Worm (Caenorhabditis elegans) whole organism, early embryonic: ENCODE results near the gene C08B6.10.

Experiments used
- B0310.2 ChIP-seq: sonication (generic microtip); optimal IDR thresholded peaks from 2 replicates; lab custom pipeline; 2016; ENCODE audit warnings: mild to moderate bottlenecking, missing genetic modification characterization, missing compliant biosample characterization
- F13C5.2 ChIP-seq: sonication (generic microtip); optimal IDR thresholded peaks from 2 replicates; lab custom pipeline; 2017; ENCODE audit warnings: mild to moderate bottlenecking, missing genetic modification characterization, inconsistent platforms, missing compliant biosample characterization
- aly-1 ChIP-seq: sonication (generic microtip); optimal IDR thresholded peaks from 2 replicates; lab custom pipeline; 2016; ENCODE audit warnings: missing genetic modification characterization, missing compliant biosample characterization
- ama-1 ChIP-seq: fragments of 150-350 bp; optimal IDR thresholded peaks from 2 replicates; lab custom pipeline; 2014
- ceh-13 ChIP-seq: fragments of 200-800 bp; sonication (Bioruptor generic); optimal IDR thresholded peaks from 2 replicates; lab custom pipeline; 2018; ENCODE audit warnings: mild to moderate bottlenecking, missing genetic modification characterization, missing compliant biosample characterization
- ceh-36 ChIP-seq: sonication (generic microtip); optimal IDR thresholded peaks from 2 replicates; lab custom pipeline; 2016; ENCODE audit warnings: missing genetic modification characterization, inconsistent platforms, missing compliant biosample characterization
- ets-7 ChIP-seq: sonication (generic microtip); optimal IDR thresholded peaks from 2 replicates; lab custom pipeline; 2016; ENCODE audit warnings: missing genotype, missing genetic modification characterization, missing compliant biosample characterization
- flt-1 ChIP-seq: fragments of 200-800 bp; sonication (Bioruptor generic); IDR thresholded peaks from 2 replicates; pipeline ENCODE4 v1.3.6; 2022; ENCODE audit warnings: missing genetic modification characterization, missing compliant biosample characterization
- hmbx-1 ChIP-seq: sonication (generic microtip); optimal IDR thresholded peaks from 2 replicates; lab custom pipeline; 2016; ENCODE audit warnings: mild to moderate bottlenecking, missing genetic modification characterization, missing compliant biosample characterization
- hmg-4 ChIP-seq: fragments of 200-800 bp; sonication (Bioruptor generic); optimal IDR thresholded peaks from 2 replicates; lab custom pipeline; 2018; ENCODE audit warnings: mild to moderate bottlenecking, missing genetic modification characterization, missing compliant biosample characterization
- hnd-1 ChIP-seq: sonication (generic microtip); optimal IDR thresholded peaks from 2 replicates; lab custom pipeline; 2016; ENCODE audit warnings: missing genetic modification characterization, missing compliant biosample characterization
- pes-1 ChIP-seq: fragments of 200-800 bp; sonication (Bioruptor generic); IDR thresholded peaks from 2 replicates; pipeline ENCODE4 v1.3.6; 2022; ENCODE audit warnings: missing genetic modification reagents, missing genetic modification characterization, missing compliant biosample characterization
- scrt-1 ChIP-seq: fragments of 200-800 bp; sonication (Bioruptor generic); IDR thresholded peaks from 2 replicates; pipeline ENCODE4 v1.3.6; 2022; ENCODE audit warnings: missing genetic modification characterization, missing compliant biosample characterization
- sea-1 ChIP-seq: fragments of 200-800 bp; sonication (Bioruptor generic); conservative IDR thresholded peaks from 2 replicates; pipeline ENCODE4 v1.3.6; 2022; ENCODE audit warnings: missing genetic modification characterization, missing compliant biosample characterization
- tbx-11 ChIP-seq: fragments of 200-800 bp; sonication (Bioruptor generic); IDR thresholded peaks from 2 replicates; pipeline ENCODE4 v1.3.6; 2022; ENCODE audit warnings: missing genetic modification characterization, missing compliant biosample characterization
- tbx-37 ChIP-seq: fragments of 200-800 bp; sonication (Bioruptor generic); conservative IDR thresholded peaks from 2 replicates; pipeline ENCODE4 v1.3.6; 2022; ENCODE audit warnings: missing genetic modification reagents, missing genetic modification characterization, missing compliant biosample characterization
- tra-4 ChIP-seq: sonication (generic microtip); optimal IDR thresholded peaks from 2 replicates; lab custom pipeline; 2017; ENCODE audit warnings: missing genetic modification characterization, missing compliant biosample characterization

The C08B6.10 gene

ce11 chrV:10160954-10161353 lies 35.7 kb downstream of the C08B6.10 start, which contains the start of gene C51E3.10:
TSS of gene C51E3.10 (minus strand) at chrV:10161134.
- TF ChIP-seq ceh-36 (tag; lab: Kevin White, UChicago) (no peak), pes-1 (no peak), sea-1 (GFP tag; lab: Robert Waterston, UW) (no peak), flt-1 (GFP tag; lab: Robert Waterston, UW) (no peak), ama-1 (lab: Kevin White, UChicago) (no peak), tbx-11 (GFP tag; lab: Robert Waterston, UW) (no peak), tbx-37 (no peak), hnd-1 (tag; lab: Kevin White, UChicago) (no peak), aly-1 (tag; lab: Kevin White, UChicago) (no peak), hmg-4 (no peak), ets-7 (tag; lab: Kevin White, UChicago) (no peak), F13C5.2 (tag; lab: Kevin White, UChicago) (no peak), B0310.2 (no peak), ceh-13 (GFP tag; lab: Kevin White, UChicago) (no peak), tra-4 (tag; lab: Kevin White, UChicago) (no peak)

ce11 chrV:10166368-10166767 lies 41.1 kb downstream of the C08B6.10 start, which contains the start of gene C51E3.6:
TSS of gene C51E3.6 (minus strand) at chrV:10166468.
- TF ChIP-seq sea-1 (GFP tag; lab: Robert Waterston, UW) (no peak), hmg-4 (no peak), scrt-1 (GFP tag; lab: Robert Waterston, UW) (no peak), ceh-13 (GFP tag; lab: Kevin White, UChicago) (no peak), hmbx-1 (tag; lab: Kevin White, UChicago) (no peak), tra-4 (tag; lab: Kevin White, UChicago) (no peak), tbx-37 (no peak)

ce11 chrV:10168870-10169269 lies 43.6 kb downstream of the C08B6.10 start:
- TF ChIP-seq scrt-1 (GFP tag; lab: Robert Waterston, UW) (no peak), hmg-4 (no peak), B0310.2 (no peak), tra-4 (tag; lab: Kevin White, UChicago) (no peak), hnd-1 (tag; lab: Kevin White, UChicago) (no peak), tbx-37 (no peak), ceh-13 (GFP tag; lab: Kevin White, UChicago) (no peak)

- TF ChIP-seq ets-7 (tag; lab: Kevin White, UChicago) = no peak
- no peak for TF ChIP-seq tbx-11 (GFP tag; lab: Robert Waterston, UW)
- no peak for TF ChIP-seq ama-1 (lab: Kevin White, UChicago)
- TF ChIP-seq hmg-4 = no peak
- TF ChIP-seq ceh-13 (GFP tag; lab: Kevin White, UChicago) = no peak
- TF ChIP-seq hmbx-1 (tag; lab: Kevin White, UChicago) = no peak
- TF ChIP-seq scrt-1 (GFP tag; lab: Robert Waterston, UW) = no peak
- no peak for TF ChIP-seq F13C5.2 (tag; lab: Kevin White, UChicago)
- no peak for TF ChIP-seq aly-1 (tag; lab: Kevin White, UChicago)
- no peak for TF ChIP-seq pes-1
- no peak for TF ChIP-seq tra-4 (tag; lab: Kevin White, UChicago)
- TF ChIP-seq sea-1 (GFP tag; lab: Robert Waterston, UW) = no peak
- TF ChIP-seq flt-1 (GFP tag; lab: Robert Waterston, UW) = no peak
- no peak for TF ChIP-seq hnd-1 (tag; lab: Kevin White, UChicago)
These were observed 48.4 kb downstream of the C08B6.10 start, which contains the start of gene egl-3 for ce11 chrV:10173653-10174052. TSS of gene egl-3 (minus strand) at chrV:10173753.

- TF ChIP-seq pes-1 = no peak
These were observed 49.4 kb downstream of the C08B6.10 start for ce11 chrV:10174632-10175075.
